Fruit fly (Drosophila melanogaster): ENCODE measurements around the gene Gale.
A peak's percentile ranks its signal among the peaks of the same experiment; 100 is the strongest.

Gale gene

DNA sequence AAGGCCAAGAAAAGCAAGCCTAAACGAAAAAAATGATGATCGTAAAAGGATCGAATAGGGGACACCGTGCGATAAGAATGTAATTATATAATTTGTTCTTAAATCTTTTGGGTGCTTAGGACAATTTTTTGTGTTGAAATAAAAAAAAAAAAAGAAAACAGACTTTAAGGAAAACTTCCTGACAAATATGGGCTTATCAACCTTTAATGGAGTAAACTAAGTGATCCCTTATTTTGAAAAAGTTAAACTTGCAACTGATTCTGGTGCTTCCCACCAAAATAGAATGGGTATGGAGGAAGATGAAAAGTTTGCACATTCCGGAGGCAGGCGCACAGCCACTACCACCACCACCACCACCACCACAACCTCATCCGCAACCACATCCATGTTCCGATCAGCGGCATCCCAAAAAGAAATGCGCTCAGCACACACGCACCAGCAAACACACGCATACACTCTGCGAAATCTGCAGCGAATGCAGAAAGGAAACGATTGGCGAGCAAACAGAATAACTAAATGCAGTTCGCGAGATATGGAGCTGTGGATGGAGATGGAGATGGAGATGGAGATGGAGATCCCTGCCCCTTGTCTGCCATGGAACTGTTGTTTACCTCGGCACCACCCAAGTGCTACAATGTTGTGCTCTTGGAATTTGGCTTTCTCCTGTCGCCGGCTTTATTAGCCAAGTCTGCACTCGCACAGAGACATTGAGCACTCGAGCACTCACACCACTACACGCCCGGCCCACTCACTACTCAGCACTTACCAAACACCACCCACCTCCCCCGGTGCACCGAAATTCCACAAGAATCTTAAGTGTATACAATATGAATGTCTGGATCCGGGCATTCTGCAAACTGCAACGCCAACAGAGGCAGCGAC is 28.7 kb upstream of the Gale start (continued):
- TF ChIP-seq svp (GFP tag) (peak; percentile 89), CG8319 (GFP tag; optimal IDR thresholded peaks at IDR 0.05) (peak; percentile 43), esn (GFP tag; optimal IDR thresholded peaks at IDR 0.05) (peak; percentile 94), pdm3 (GFP tag; optimal IDR thresholded peaks at IDR 0.05) (peak; percentile 85), CG7368 (GFP tag; optimal IDR thresholded peaks at IDR 0.05) (peak; percentile 68), Hr39 (GFP tag; optimal IDR thresholded peaks at IDR 0.05) (peak; percentile 90), CG6808 (GFP tag; optimal IDR thresholded peaks at IDR 0.05) (peak; percentile 74), Lpt (GFP tag; optimal IDR thresholded peaks at IDR 0.05) (peak; percentile 46), fd85E (GFP tag; optimal IDR thresholded peaks at IDR 0.05) (no peak), Sox15 (GFP tag; optimal IDR thresholded peaks at IDR 0.05) (peak; percentile 76), Blimp-1 (GFP tag; optimal IDR thresholded peaks at IDR 0.05) (peak; percentile 4), CG9139 (GFP tag; optimal IDR thresholded peaks at IDR 0.05) (peak; percentile 76), CG6163 (GFP tag; IDR thresholded peaks at IDR 0.05) (peak; percentile 76), Sox14 (GFP tag; optimal IDR thresholded peaks at IDR 0.05) (peak; percentile 92), cyc (GFP tag; optimal IDR thresholded peaks at IDR 0.05) (peak; percentile 89), CG6792 (GFP tag; optimal IDR thresholded peaks at IDR 0.05) (peak; percentile 87), CG6854 (GFP tag; optimal IDR thresholded peaks at IDR 0.05) (peak; percentile 33), Smox (GFP tag; optimal IDR thresholded peaks at IDR 0.05) (peak; percentile 89), Hr4 (GFP tag; optimal IDR thresholded peaks at IDR 0.05) (peak; percentile 13), CG34406 (GFP tag; optimal IDR thresholded peaks at IDR 0.05) (peak; percentile 86), dac (GFP tag; optimal IDR thresholded peaks at IDR 0.05) (no peak), CG11294 (GFP tag; IDR thresholded peaks at IDR 0.05) (no peak), CG11762 (GFP tag; optimal IDR thresholded peaks at IDR 0.05; ENCODE audit: insufficient read depth) (peak; percentile 73), achi (GFP tag; optimal IDR thresholded peaks at IDR 0.05) (peak; percentile 87), Eip78C (GFP tag) (peak; percentile 96), Hr38 (GFP tag; optimal IDR thresholded peaks at IDR 0.05) (no peak), CG10669 (GFP tag; optimal IDR thresholded peaks at IDR 0.05) (peak; percentile 74)

DNA sequence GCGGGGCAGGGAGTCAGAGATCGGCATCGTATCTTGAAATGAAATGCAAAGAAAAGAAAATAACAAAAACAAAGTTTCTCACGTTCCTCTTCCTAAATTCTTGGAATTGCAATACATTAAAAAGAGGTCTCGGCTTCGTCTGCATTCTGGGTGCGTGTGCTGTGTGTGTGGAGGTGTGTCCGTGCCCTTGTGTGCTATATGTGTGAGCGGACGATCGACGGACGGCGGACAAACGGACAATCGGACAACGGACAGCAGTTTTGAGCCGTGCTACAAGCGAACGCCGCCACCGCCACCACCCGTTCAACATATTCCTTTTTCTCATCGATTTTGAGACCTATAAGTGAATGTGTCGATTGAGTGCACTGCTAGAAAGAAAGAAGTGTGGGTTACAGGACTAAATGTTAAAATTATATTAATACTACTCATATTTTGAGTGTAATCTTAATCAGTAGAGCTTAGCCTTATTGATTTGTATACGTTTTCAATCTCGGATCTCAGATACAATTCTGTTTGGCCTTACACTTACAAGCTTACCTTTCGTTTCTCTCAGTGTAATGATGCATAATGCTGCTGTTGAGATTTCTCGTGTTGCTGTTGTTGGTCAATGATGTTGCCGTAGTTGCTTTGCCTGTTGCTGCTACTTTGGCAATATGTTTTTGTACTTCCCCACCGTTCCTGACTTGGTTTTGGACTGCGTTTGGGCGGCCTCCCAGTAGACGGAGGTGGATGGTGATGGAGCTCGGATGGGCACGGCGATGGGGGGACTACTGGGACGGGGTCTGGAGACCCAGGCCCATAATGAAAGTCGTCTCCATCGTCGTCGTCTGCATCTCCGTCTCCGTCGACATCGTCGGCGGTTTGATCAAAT is 27.0 kb upstream of the Gale start:
- TF ChIP-seq Met (GFP tag; optimal IDR thresholded peaks at IDR 0.05): peak; percentile 97
- TF ChIP-seq CG16779 (tag; optimal IDR thresholded peaks at IDR 0.05): peak; percentile 86
- TF ChIP-seq Smox (GFP tag; optimal IDR thresholded peaks at IDR 0.05): peak; percentile 95
- peak; percentile 89 for TF ChIP-seq CG32006 (GFP tag; optimal IDR thresholded peaks at IDR 0.05)
- TF ChIP-seq Hr38 (GFP tag; optimal IDR thresholded peaks at IDR 0.05): no peak
- TF ChIP-seq CG6792 (GFP tag; optimal IDR thresholded peaks at IDR 0.05): peak; percentile 94
- TF ChIP-seq Sox102F (GFP tag; optimal IDR thresholded peaks at IDR 0.05): peak; percentile 97
- TF ChIP-seq fkh (GFP tag; optimal IDR thresholded peaks at IDR 0.05): peak; percentile 34
- TF ChIP-seq CG10631 (GFP tag; optimal IDR thresholded peaks at IDR 0.05): peak; percentile 94
- TF ChIP-seq CG6808 (GFP tag; optimal IDR thresholded peaks at IDR 0.05): peak; percentile 94
- TF ChIP-seq CG15336 (GFP tag; IDR thresholded peaks at IDR 0.05): peak; percentile 84
- TF ChIP-seq CG3032 (tag; optimal IDR thresholded peaks at IDR 0.05): peak; percentile 96
- peak; percentile 97 for TF ChIP-seq Ets96B (tag; optimal IDR thresholded peaks at IDR 0.05)
- peak; percentile 94 for TF ChIP-seq CG6163 (GFP tag; IDR thresholded peaks at IDR 0.05)
- TF ChIP-seq fd59A (GFP tag; optimal IDR thresholded peaks at IDR 0.05): peak; percentile 95
- peak; percentile 94 for TF ChIP-seq CG1621 (tag; optimal IDR thresholded peaks at IDR 0.05)
- TF ChIP-seq Gug (GFP tag; IDR thresholded peaks at IDR 0.05): peak; percentile 71
- TF ChIP-seq Blimp-1 (GFP tag; optimal IDR thresholded peaks at IDR 0.05): peak; percentile 92
- TF ChIP-seq Eip78C (GFP tag): peak; percentile 99
- peak; percentile 94 for TF ChIP-seq CG10669 (GFP tag; optimal IDR thresholded peaks at IDR 0.05)
- TF ChIP-seq CG11294 (GFP tag; IDR thresholded peaks at IDR 0.05): peak; percentile 53; the same call in 1 of the 2 replicates
- peak; percentile 87 for TF ChIP-seq CG8319 (GFP tag; optimal IDR thresholded peaks at IDR 0.05)
- TF ChIP-seq cyc (GFP tag; optimal IDR thresholded peaks at IDR 0.05): peak; percentile 93
- peak; percentile 95 for TF ChIP-seq CG3919 (GFP tag; optimal IDR thresholded peaks at IDR 0.05)
- peak; percentile 95 for TF ChIP-seq Eip75B (GFP tag; optimal IDR thresholded peaks at IDR 0.05)
- peak; percentile 87 for TF ChIP-seq CG9139 (GFP tag; optimal IDR thresholded peaks at IDR 0.05)
- peak; percentile 92 for TF ChIP-seq CG6854 (GFP tag; optimal IDR thresholded peaks at IDR 0.05)
- TF ChIP-seq pdm3 (GFP tag; optimal IDR thresholded peaks at IDR 0.05): peak; percentile 93
- TF ChIP-seq salr (GFP tag; optimal IDR thresholded peaks at IDR 0.05): peak; percentile 82 to 91
- TF ChIP-seq OdsH (GFP tag; optimal IDR thresholded peaks at IDR 0.05): peak; percentile 93
- peak; percentile 83 for TF ChIP-seq CG4318 (GFP tag; optimal IDR thresholded peaks at IDR 0.05)

Measured in whole organism, prepupa.